Worm (Caenorhabditis elegans): ENCODE data around the gene F19G12.3.
A peak's percentile ranks its signal among the peaks of the same experiment; 100 is the strongest.

DNA sequence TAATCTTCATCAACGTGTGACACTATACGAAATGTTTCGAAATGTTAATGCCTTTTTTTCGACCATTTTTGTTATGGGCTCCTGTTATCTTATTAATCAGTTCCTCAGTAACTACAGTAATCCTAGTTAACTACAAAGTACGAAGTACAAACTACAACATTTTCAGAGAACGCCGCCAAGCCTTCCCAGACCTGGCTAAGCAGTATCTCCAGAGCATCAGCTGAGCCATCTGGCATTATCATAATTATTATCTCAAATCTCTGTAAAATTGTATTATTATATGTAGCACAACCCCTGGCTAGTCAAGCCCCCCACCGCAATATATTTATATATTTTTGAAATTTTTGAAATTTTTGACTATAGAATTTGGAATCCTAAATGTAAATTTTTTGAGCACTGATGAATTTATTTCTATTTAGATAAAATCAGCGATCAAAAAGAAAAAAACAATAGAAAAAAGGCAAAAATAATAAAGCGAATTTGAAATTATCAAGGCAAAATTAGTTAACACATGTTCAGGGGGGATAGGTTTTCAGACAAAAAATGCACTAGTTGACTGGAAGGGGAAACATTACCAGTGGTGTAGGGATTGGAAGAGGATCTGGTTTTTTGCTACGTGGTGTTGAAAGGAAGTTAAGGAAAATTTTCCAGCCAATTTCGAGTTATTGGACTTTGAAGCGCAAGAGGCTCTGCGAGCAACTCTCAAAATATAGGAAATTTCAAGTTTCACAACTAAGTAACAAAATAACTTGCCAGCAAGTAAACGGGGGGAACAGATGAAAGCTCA is 27.4 kb downstream of the F19G12.3 start:
- TF ChIP-seq elt-2 (tag; optimal IDR thresholded peaks at IDR 0.05) (no peak), ztf-4 (tag; optimal IDR thresholded peaks at IDR 0.05) (peak; percentile 2), sox-4 (tag; optimal IDR thresholded peaks at IDR 0.05) (no peak), nhr-19 (GFP tag; conservative IDR thresholded peaks at IDR 0.05) (no peak), jun-1 (tag; optimal IDR thresholded peaks at IDR 0.05) (no peak), sup-37 (GFP tag; optimal IDR thresholded peaks at IDR 0.05) (no peak), skn-1 (tag; optimal IDR thresholded peaks at IDR 0.05) (no peak), egl-27 (tag; optimal IDR thresholded peaks at IDR 0.05) (no peak), C16A3.4 (tag; optimal IDR thresholded peaks at IDR 0.05) (no peak)

Measured in whole organism, L1 larva.